Fruit fly (Drosophila melanogaster) whole organism: ENCODE data around the gene CG3918.
"Not testable (repeated sequence)": the region's sequence is repeated elsewhere in the genome, so short reads cannot be mapped to it uniquely, and the experiment has no call there.

Experiments
- CG8478 ChIP-seq: fragments of >200 bp; optimal IDR thresholded peaks from 2 replicates; lab custom pipeline; 2018; ENCODE audit warnings: inconsistent platforms
- Dll ChIP-seq: fragments of >200 bp; optimal IDR thresholded peaks from 2 replicates; lab custom pipeline; 2017
- EcR ChIP-seq, 2 experiments: fragments of >200 bp; optimal IDR thresholded peaks; 2 replicates each; lab custom pipeline; 2017; ENCODE audit warnings: missing biosample characterization in 2 of 2, missing genetic modification characterization in 2 of 2, missing genetic modification reagents in 2 of 2
- pan ChIP-seq: fragments of >200 bp; optimal IDR thresholded peaks from 2 replicates; lab custom pipeline; 2017
- psq ChIP-seq: fragments of >200 bp; optimal IDR thresholded peaks from 2 replicates; lab custom pipeline; 2017
- usp ChIP-seq: fragments of >200 bp; optimal IDR thresholded peaks from 2 replicates; lab custom pipeline; 2017; ENCODE audit warnings: missing biosample characterization, missing genetic modification characterization, mixed read lengths

The CG3918 gene

dm6 chrX:6524217-6524616 lies at the start of gene CG3918, which contains the start of gene CG42340:
Gene CG3918 (plus strand): TSS chrX:6524464.
Gene CG42340 (minus strand): TSS chrX:6524323.
- TF ChIP-seq pan (no peak), EcR (GFP tag; optimal IDR thresholded peaks at IDR 0.05; lab: Kevin White, UChicago) (no peak), Dll (lab: Kevin White, UChicago) (no peak), psq (no peak), CG8478 (lab: Kevin White, UChicago) (no peak), usp (no peak)

dm6 chrX:6476867-6477266 lies 47.4 kb upstream of the CG3918 start, which contains the start of gene CG33666:
Gene CG33666 (minus strand): TSS chrX:6476967.
- TF ChIP-seq EcR (GFP tag; optimal IDR thresholded peaks at IDR 0.05; lab: Kevin White, UChicago); psq; usp: not testable (repeated sequence)

dm6 chrX:6478749-6479148 lies 45.5 kb upstream of the CG3918 start, which contains the start of gene CG33665:
Gene CG33665 (minus strand): TSS chrX:6478849.
- TF ChIP-seq CG8478 (lab: Kevin White, UChicago); EcR (GFP tag; optimal IDR thresholded peaks at IDR 0.05; lab: Kevin White, UChicago); pan: not testable (repeated sequence)

dm6 chrX:6513193-6513592 lies 11.1 kb upstream of the CG3918 start:
- TF ChIP-seq Dll (lab: Kevin White, UChicago): no peak
- TF ChIP-seq EcR (GFP tag; optimal IDR thresholded peaks at IDR 0.05; lab: Kevin White, UChicago): no peak
- no peak for TF ChIP-seq usp
- TF ChIP-seq pan: no peak

dm6 chrX:6527680-6528079 lies 3.4 kb downstream of the CG3918 start, which contains the start of gene CG3342:
Gene CG3342 (minus strand): TSS chrX:6527888.
- TF ChIP-seq psq: no peak
- no peak for TF ChIP-seq CG8478 (lab: Kevin White, UChicago)
- TF ChIP-seq usp: no peak
- no peak for TF ChIP-seq Dll (lab: Kevin White, UChicago)
- no peak for TF ChIP-seq pan
- no peak for TF ChIP-seq EcR (GFP tag; optimal IDR thresholded peaks at IDR 0.05; lab: Kevin White, UChicago)

dm6 chrX:6528508-6528998 lies 4.3 kb downstream of the CG3918 start, which contains the start of gene Agxt:
Gene Agxt (plus strand): TSS chrX:6528948.
- TF ChIP-seq usp (no peak), EcR (GFP tag; optimal IDR thresholded peaks at IDR 0.05; lab: Kevin White, UChicago) (no peak), pan (no peak), psq (no peak), Dll (lab: Kevin White, UChicago) (no peak), CG8478 (lab: Kevin White, UChicago) (no peak)

- TF ChIP-seq psq (no peak), EcR (GFP tag; optimal IDR thresholded peaks at IDR 0.05; lab: Kevin White, UChicago) (no peak), Dll (lab: Kevin White, UChicago) (no peak), pan (no peak), usp (no peak), CG8478 (lab: Kevin White, UChicago) (no peak)
Observed at dm6 chrX:6529179-6529766, 5.0 kb downstream of the CG3918 start.

- TF ChIP-seq usp (no peak), Dll (lab: Kevin White, UChicago) (no peak), CG8478 (lab: Kevin White, UChicago) (no peak), EcR (GFP tag; optimal IDR thresholded peaks at IDR 0.05; lab: Kevin White, UChicago) (no peak), psq (no peak), pan (no peak)
Observed at dm6 chrX:6533101-6533636, 8.9 kb downstream of the CG3918 start, which contains the start of gene RpL7A. Gene RpL7A (minus strand): TSS chrX:6533348.

- TF ChIP-seq Dll (lab: Kevin White, UChicago) (peak; percentile 29), pan (no peak), CG8478 (lab: Kevin White, UChicago) (peak; percentile 53), usp (no peak), psq (no peak), EcR (GFP tag; optimal IDR thresholded peaks at IDR 0.05; lab: Kevin White, UChicago) (no peak)
Observed at dm6 chrX:6533836-6534357, 9.6 kb downstream of the CG3918 start, which contains the start of gene dx. Gene dx (plus strand): TSS chrX:6533999.

dm6 chrX:6540215-6540821 lies 16.1 kb downstream of the CG3918 start, which contains the start of gene CG34417:
Gene CG34417 (plus strand): TSS chrX:6540771.
- no peak for TF ChIP-seq usp
- TF ChIP-seq Dll (lab: Kevin White, UChicago): no peak
- TF ChIP-seq pan: no peak
- no peak for TF ChIP-seq CG8478 (lab: Kevin White, UChicago)
- no peak for TF ChIP-seq psq
- TF ChIP-seq EcR (GFP tag; optimal IDR thresholded peaks at IDR 0.05; lab: Kevin White, UChicago): no peak

dm6 chrX:6541277-6541676 lies 17.0 kb downstream of the CG3918 start:
- TF ChIP-seq CG8478 (lab: Kevin White, UChicago) (no peak), pan (no peak), Dll (lab: Kevin White, UChicago) (no peak), EcR (GFP tag; optimal IDR thresholded peaks at IDR 0.05; lab: Kevin White, UChicago) (no peak), usp (no peak)

- no peak for TF ChIP-seq pan
- no peak for TF ChIP-seq psq
- no peak for TF ChIP-seq CG8478 (lab: Kevin White, UChicago)
- TF ChIP-seq Dll (lab: Kevin White, UChicago): no peak
- no peak for TF ChIP-seq usp
- TF ChIP-seq EcR (GFP tag; optimal IDR thresholded peaks at IDR 0.05; lab: Kevin White, UChicago): no peak
Observed at dm6 chrX:6542331-6542730, 18.1 kb downstream of the CG3918 start.
